Worm (Caenorhabditis elegans) whole organism, midembryonic: ENCODE results near the gene gpx-2.

Experiments
- T22C8.4 ChIP-seq: fragments of 200-800 bp; sonication (Bioruptor generic); IDR thresholded peaks from 2 replicates; pipeline ENCODE4 v1.3.6; 2022; ENCODE audit warnings: missing genetic modification characterization, missing compliant biosample characterization
- cog-1 ChIP-seq: sonication (generic microtip); optimal IDR thresholded peaks from 2 replicates; lab custom pipeline; 2016; ENCODE audit warnings: missing genetic modification characterization, missing compliant biosample characterization
- flt-1 ChIP-seq: fragments of 200-800 bp; sonication (Bioruptor generic); IDR thresholded peaks from 2 replicates; pipeline ENCODE4 v1.3.6; 2022; ENCODE audit warnings: missing genetic modification characterization, missing compliant biosample characterization
- klf-2 ChIP-seq: fragments of 200-800 bp; sonication (Bioruptor generic); conservative IDR thresholded peaks from 2 replicates; pipeline ENCODE4 v1.3.6; 2022; ENCODE audit warnings: missing genetic modification reagents, missing genetic modification characterization, missing compliant biosample characterization
- ztf-23 ChIP-seq: fragments of 200-800 bp; sonication (Bioruptor generic); IDR thresholded peaks from 2 replicates; pipeline ENCODE4 v1.3.6; 2022; ENCODE audit warnings: missing genetic modification reagents, missing genetic modification characterization, missing compliant biosample characterization
- ztf-29 ChIP-seq: fragments of 200-800 bp; sonication (Bioruptor generic); IDR thresholded peaks from 2 replicates; pipeline ENCODE4 v1.3.6; 2022; ENCODE audit warnings: missing genetic modification reagents, missing genetic modification characterization, missing compliant biosample characterization

ce11 chrII:14903611-14904010 lies 37.0 kb downstream of the gpx-2 start:
- TF ChIP-seq ztf-23 (no peak), cog-1 (no peak), flt-1 (GFP tag; lab: Robert Waterston, UW) (no peak), T22C8.4 (no peak), ztf-29 (no peak), klf-2 (no peak)
